Worm (Caenorhabditis elegans) whole organism, L1 larva: ENCODE measurements around the gene mksr-1.

Source experiments
- ceh-8 ChIP-seq: fragments of 200-800 bp; sonication (Bioruptor generic); optimal IDR thresholded peaks from 2 replicates; lab custom pipeline; 2018; ENCODE audit warnings: mild to moderate bottlenecking, missing genetic modification characterization, moderate library complexity, missing compliant biosample characterization
- ces-1 ChIP-seq: fragments of 150-350 bp; optimal IDR thresholded peaks from 2 replicates; lab custom pipeline; 2014; ENCODE audit warnings: missing biosample characterization, missing genetic modification reagents, missing genetic modification characterization
- dsc-1 ChIP-seq: sonication (generic microtip); optimal IDR thresholded peaks from 2 replicates; lab custom pipeline; 2016; ENCODE audit warnings: mild to moderate bottlenecking, missing genetic modification characterization, missing compliant biosample characterization
- egl-13 ChIP-seq: sonication (generic microtip); optimal IDR thresholded peaks from 2 replicates; lab custom pipeline; 2016; ENCODE audit warnings: missing genotype, missing genetic modification reagents, missing genetic modification characterization, missing compliant biosample characterization
- fos-1 ChIP-seq: fragments of 150-350 bp; optimal IDR thresholded peaks from 2 replicates; lab custom pipeline; 2014; ENCODE audit warnings: missing biosample characterization, missing genetic modification characterization
- hlh-17 ChIP-seq: fragments of 200-800 bp; sonication (Bioruptor generic); optimal IDR thresholded peaks from 2 replicates; lab custom pipeline; 2018; ENCODE audit warnings: missing genetic modification characterization, mild to moderate bottlenecking, missing compliant biosample characterization, moderate library complexity, borderline replicate concordance
- lin-14 ChIP-seq: fragments of 200-800 bp; sonication (Bioruptor generic); optimal IDR thresholded peaks from 2 replicates; lab custom pipeline; 2018; ENCODE audit warnings: mild to moderate bottlenecking, missing genetic modification characterization, moderate library complexity, missing compliant biosample characterization
- lin-35 ChIP-seq, 2 experiments: fragments of 150-350 bp; optimal IDR thresholded peaks; 2 replicates each; lab custom pipeline; 2014; ENCODE audit warnings: missing biosample characterization in 2 of 2, missing genetic modification characterization in 2 of 2, missing genetic modification reagents in 2 of 2
- mab-9 ChIP-seq: fragments of 200-800 bp; sonication (Bioruptor generic); IDR thresholded peaks from 2 replicates; pipeline ENCODE4 v1.3.6; 2022; ENCODE audit warnings: missing genetic modification reagents, missing genetic modification characterization, missing compliant biosample characterization
- mef-2 ChIP-seq: fragments of 150-350 bp; optimal IDR thresholded peaks from 2 replicates; lab custom pipeline; 2014; ENCODE audit warnings: missing biosample characterization, missing genetic modification characterization
- mep-1 ChIP-seq: fragments of 150-350 bp; optimal IDR thresholded peaks from 2 replicates; lab custom pipeline; 2014; ENCODE audit warnings: missing biosample characterization, missing genetic modification characterization
- nhr-47 ChIP-seq: sonication (generic microtip); optimal IDR thresholded peaks from 2 replicates; lab custom pipeline; 2016; ENCODE audit warnings: mild to moderate bottlenecking, missing genetic modification characterization, moderate library complexity, missing compliant biosample characterization
- nhr-71 ChIP-seq: sonication (generic microtip); optimal IDR thresholded peaks from 2 replicates; lab custom pipeline; 2016; ENCODE audit warnings: mild to moderate bottlenecking, missing genetic modification characterization, moderate library complexity, missing compliant biosample characterization
- skn-1 ChIP-seq: fragments of 150-350 bp; optimal IDR thresholded peaks from 2 replicates; lab custom pipeline; 2014; ENCODE audit warnings: missing biosample characterization, missing genetic modification characterization
- snpc-4 ChIP-seq: fragments of 150-350 bp; optimal IDR thresholded peaks from 2 replicates; lab custom pipeline; 2014; ENCODE audit warnings: missing biosample characterization, missing genetic modification characterization
- snu-23 ChIP-seq: sonication (generic microtip); optimal IDR thresholded peaks from 2 replicates; lab custom pipeline; 2016; ENCODE audit warnings: missing genetic modification characterization, missing compliant biosample characterization
- sox-4 ChIP-seq: sonication (generic microtip); optimal IDR thresholded peaks from 2 replicates; lab custom pipeline; 2016; ENCODE audit warnings: missing genetic modification characterization, missing compliant biosample characterization
- sptf-1 ChIP-seq: fragments of 150-350 bp; optimal IDR thresholded peaks from 2 replicates; lab custom pipeline; 2014; ENCODE audit warnings: missing biosample characterization, missing genetic modification characterization
- swsn-7 ChIP-seq: sonication (generic microtip); optimal IDR thresholded peaks from 2 replicates; lab custom pipeline; 2016; ENCODE audit warnings: missing genetic modification characterization, missing compliant biosample characterization
- tbx-2 ChIP-seq: sonication (generic microtip); optimal IDR thresholded peaks from 2 replicates; lab custom pipeline; 2016; ENCODE audit warnings: missing genetic modification characterization, missing compliant biosample characterization
- unc-86 ChIP-seq: sonication (generic microtip); optimal IDR thresholded peaks from 2 replicates; lab custom pipeline; 2016; ENCODE audit warnings: missing genetic modification characterization, missing compliant biosample characterization
- xbp-1 ChIP-seq: sonication (generic microtip); optimal IDR thresholded peaks from 2 replicates; lab custom pipeline; 2016; ENCODE audit warnings: missing genetic modification characterization, missing compliant biosample characterization
- ztf-11 ChIP-seq, 2 experiments: sonication (generic microtip); optimal IDR thresholded peaks; 2 replicates each; lab custom pipeline; 2016 to 2017; ENCODE audit warnings: missing genetic modification characterization in 2 of 2, missing biosample characterization in 1 of 2, missing compliant biosample characterization in 1 of 2

Gene mksr-1

DNA sequence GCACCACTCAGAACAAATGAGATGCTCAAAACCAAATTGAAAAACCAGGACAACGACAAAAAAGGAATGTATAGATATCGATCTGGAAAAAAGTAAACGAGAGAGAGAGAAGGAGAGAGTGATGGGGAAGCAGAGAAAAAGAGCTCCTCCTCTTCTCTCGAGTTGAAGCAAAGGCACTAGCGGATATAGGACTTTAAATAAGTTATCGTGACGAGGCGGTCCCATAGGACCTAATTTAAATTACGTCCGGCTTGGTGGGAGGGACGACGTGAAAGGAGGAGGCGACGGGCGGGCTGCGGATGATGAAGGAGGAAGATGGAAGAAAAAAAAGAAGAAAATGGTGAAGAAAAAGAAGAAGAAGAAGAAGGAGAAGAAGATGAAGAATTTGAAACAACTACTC, 50.3 kb downstream of the mksr-1 start:
- TF ChIP-seq hlh-17 (GFP tag; lab: Kevin White, UChicago) = no peak
- TF ChIP-seq sptf-1 = no peak
- peak; percentile 31 for TF ChIP-seq skn-1 (tag; lab: Kevin White, UChicago)
- TF ChIP-seq snpc-4 (tag; lab: Kevin White, UChicago) = no peak
- TF ChIP-seq ceh-8 (GFP tag; lab: Kevin White, UChicago) = peak; percentile 60
- peak; percentile 1 for TF ChIP-seq snu-23
- peak; percentile 54 for TF ChIP-seq tbx-2 (tag; lab: Kevin White, UChicago)
- TF ChIP-seq swsn-7 = peak; percentile 29
- TF ChIP-seq dsc-1 (tag; lab: Kevin White, UChicago) = peak; percentile 47
- TF ChIP-seq ztf-11 (tag; optimal IDR thresholded peaks at IDR 0.05; lab: Kevin White, UChicago) = peak in 1 of 2 experiments; percentile 25
- TF ChIP-seq ces-1 (GFP tag; lab: Kevin White, UChicago) = peak; percentile 67
- TF ChIP-seq mep-1 (tag; lab: Kevin White, UChicago) = peak; percentile 28
- peak; percentile 12 for TF ChIP-seq sox-4 (tag; lab: Kevin White, UChicago)
- peak; percentile 85 for TF ChIP-seq lin-14 (GFP tag; lab: Kevin White, UChicago)
- TF ChIP-seq nhr-47 = peak; percentile 46
- 0 out of 2 replicates have a peak, but pooled peaks have one; percentile 42 for TF ChIP-seq mab-9 (GFP tag; lab: Robert Waterston, UW)
- TF ChIP-seq egl-13 = peak; percentile 52
- no peak for TF ChIP-seq fos-1 (tag; lab: Kevin White, UChicago)
- TF ChIP-seq nhr-71 (tag; lab: Kevin White, UChicago) = peak; percentile 63

DNA sequence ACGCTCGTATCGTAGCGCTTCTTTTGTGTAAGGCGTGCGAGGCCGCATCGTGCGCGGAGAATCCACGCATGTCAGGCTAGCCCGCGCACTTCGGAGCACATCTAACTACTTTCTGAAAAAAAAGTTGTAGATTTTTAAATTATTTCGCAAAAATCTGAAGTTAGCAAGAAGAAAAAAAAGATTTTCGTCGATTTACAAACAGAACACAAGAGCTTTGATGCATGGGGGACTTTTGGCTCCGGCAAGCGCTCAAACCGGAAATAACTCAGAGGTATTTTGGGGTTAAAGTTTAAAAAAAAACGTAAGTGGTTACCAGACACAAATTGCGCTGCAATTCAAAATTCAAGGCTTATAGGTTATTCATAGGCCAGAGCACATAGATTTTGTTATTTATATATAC, 51.5 kb downstream of the mksr-1 start, which contains the start of the genes F55A4.13 and nlf-1:
Gene F55A4.13 (minus strand): TSS at position 101 of the 400 bp plus-strand sequence.
Gene nlf-1 (minus strand): TSS at position 112 of the 400 bp plus-strand sequence.
- TF ChIP-seq unc-86 = no peak
- no peak for TF ChIP-seq dsc-1 (tag; lab: Kevin White, UChicago)
- TF ChIP-seq xbp-1 (tag; lab: Kevin White, UChicago) = no peak
- TF ChIP-seq mef-2 (tag; lab: Kevin White, UChicago) = no peak
- no peak for TF ChIP-seq lin-35 (GFP tag; optimal IDR thresholded peaks at IDR 0.05; lab: Kevin White, UChicago)
